Fruit fly (Drosophila melanogaster) whole organism, adult: ENCODE measurements around the gene CG3149.
A peak's percentile ranks its signal among the peaks of the same experiment; 100 is the strongest.

Experiments used
- CG11617 ChIP-seq: fragments of 200-800 bp; sonication (Bioruptor generic); optimal IDR thresholded peaks from 2 replicates; lab custom pipeline; 2017; ENCODE audit warnings: mild to moderate bottlenecking, missing biosample characterization, missing genetic modification reagents, missing genetic modification characterization
- CG12768 ChIP-seq: fragments of 200-800 bp; sonication (Bioruptor generic); optimal IDR thresholded peaks from 2 replicates; lab custom pipeline; 2017; ENCODE audit warnings: missing biosample characterization, missing genetic modification characterization, mild to moderate bottlenecking, moderate library complexity, missing genetic modification reagents
- CG14711 ChIP-seq: fragments of 200-800 bp; sonication (Bioruptor generic); optimal IDR thresholded peaks from 2 replicates; lab custom pipeline; 2018; ENCODE audit warnings: missing biosample characterization, mild to moderate bottlenecking, missing genetic modification characterization, moderate library complexity
- CG1620 ChIP-seq: fragments of 200-800 bp; sonication (Bioruptor generic); optimal IDR thresholded peaks from 2 replicates; lab custom pipeline; 2016; ENCODE audit warnings: missing biosample characterization, missing genetic modification characterization
- CG33017 ChIP-seq: fragments of 200-800 bp; sonication (Bioruptor generic); optimal IDR thresholded peaks from 2 replicates; lab custom pipeline; 2018; ENCODE audit warnings: missing biosample characterization, mild to moderate bottlenecking, missing genetic modification characterization, moderate library complexity
- CG5204 ChIP-seq: fragments of 200-800 bp; sonication (Bioruptor generic); optimal IDR thresholded peaks from 2 replicates; lab custom pipeline; 2016; ENCODE audit warnings: missing biosample characterization, missing genetic modification characterization
- CG7045 ChIP-seq: fragments of 200-800 bp; sonication (Bioruptor generic); optimal IDR thresholded peaks from 2 replicates; lab custom pipeline; 2017; ENCODE audit warnings: missing biosample characterization, mild to moderate bottlenecking, missing genetic modification characterization
- CG7101 ChIP-seq: fragments of 200-800 bp; sonication (Bioruptor generic); optimal IDR thresholded peaks from 2 replicates; lab custom pipeline; 2018; ENCODE audit warnings: missing biosample characterization, mild to moderate bottlenecking, missing genetic modification characterization, moderate library complexity
- Clk ChIP-seq: fragments of 200-800 bp; sonication (Bioruptor generic); optimal IDR thresholded peaks from 2 replicates; lab custom pipeline; 2017; ENCODE audit warnings: missing biosample characterization, missing genetic modification characterization
- Crg-1 ChIP-seq: fragments of 200-800 bp; sonication (Bioruptor generic); optimal IDR thresholded peaks from 2 replicates; lab custom pipeline; 2016; ENCODE audit warnings: missing biosample characterization, missing genetic modification characterization
- Hr96 ChIP-seq: fragments of 200-800 bp; sonication (Bioruptor generic); optimal IDR thresholded peaks from 2 replicates; lab custom pipeline; 2016; ENCODE audit warnings: missing biosample characterization, missing genetic modification characterization
- Mnt ChIP-seq: fragments of 200-800 bp; sonication (Bioruptor generic); optimal IDR thresholded peaks from 2 replicates; lab custom pipeline; 2016; ENCODE audit warnings: missing biosample characterization, mild to moderate bottlenecking, missing genetic modification characterization
- bab1 ChIP-seq: fragments of 200-800 bp; sonication (Bioruptor generic); optimal IDR thresholded peaks from 3 replicates; lab custom pipeline; 2019; ENCODE audit warnings: missing biosample characterization, mild to moderate bottlenecking, missing genetic modification characterization, moderate library complexity
- cic ChIP-seq: fragments of 200-800 bp; sonication (Bioruptor generic); optimal IDR thresholded peaks from 2 replicates; lab custom pipeline; 2017; ENCODE audit warnings: missing biosample characterization, mild to moderate bottlenecking, missing genetic modification characterization, moderate library complexity
- cnc ChIP-seq, 2 experiments: fragments of >200 bp; optimal IDR thresholded peaks; 2 replicates each; lab custom pipeline; 2017
- kay ChIP-seq: fragments of 200-800 bp; sonication (Bioruptor generic); peaks from one replicate; lab custom pipeline; 2016; ENCODE audit warnings: missing biosample characterization, missing genetic modification characterization, borderline replicate concordance
- ovo ChIP-seq: fragments of 200-800 bp; sonication (Bioruptor generic); optimal IDR thresholded peaks from 2 replicates; lab custom pipeline; 2016; ENCODE audit warnings: missing biosample characterization, missing genetic modification characterization
- pad ChIP-seq: fragments of 200-800 bp; sonication (Bioruptor generic); optimal IDR thresholded peaks from 3 replicates; lab custom pipeline; 2017; ENCODE audit warnings: missing biosample characterization, missing genetic modification characterization, mild to moderate bottlenecking, moderate library complexity, missing genetic modification reagents
- tj ChIP-seq: fragments of 200-800 bp; sonication (Bioruptor generic); optimal IDR thresholded peaks from 3 replicates; lab custom pipeline; 2017; ENCODE audit warnings: missing biosample characterization, mild to moderate bottlenecking, missing genetic modification characterization, moderate library complexity
- toe ChIP-seq: fragments of 200-800 bp; sonication (Bioruptor generic); optimal IDR thresholded peaks from 2 replicates; lab custom pipeline; 2016; ENCODE audit warnings: missing biosample characterization, missing genetic modification characterization

CG3149 gene

dm6 chrX:5676855-5677254 lies 18.1 kb downstream of the CG3149 start:
- TF ChIP-seq CG33017 (tag; lab: Kevin White, UChicago): no peak
- TF ChIP-seq Clk (GFP tag; lab: Kevin White, UChicago): no peak

- TF ChIP-seq CG1620: peak; percentile 49
- TF ChIP-seq pad (GFP tag; lab: Kevin White, UChicago): peak; percentile 55
- peak; percentile 78 for TF ChIP-seq Crg-1 (GFP tag; lab: Kevin White, UChicago)
- no peak for TF ChIP-seq cic (GFP tag; lab: Kevin White, UChicago)
- TF ChIP-seq Mnt: peak; percentile 96
- TF ChIP-seq cnc (optimal IDR thresholded peaks at IDR 0.05; lab: Kevin White, UChicago): no peak
- TF ChIP-seq CG12768 (GFP tag; lab: Kevin White, UChicago): peak; percentile 34
- TF ChIP-seq CG11617 (GFP tag; lab: Kevin White, UChicago): peak; percentile 76
- TF ChIP-seq kay (GFP tag; lab: Kevin White, UChicago): no peak
- no peak for TF ChIP-seq Clk (GFP tag; lab: Kevin White, UChicago)
- peak; percentile 53 for TF ChIP-seq tj (GFP tag; lab: Kevin White, UChicago)
- no peak for TF ChIP-seq CG5204 (GFP tag; lab: Kevin White, UChicago)
- peak; percentile 84 for TF ChIP-seq bab1
- TF ChIP-seq CG14711 (tag; lab: Kevin White, UChicago): peak; percentile 40
- TF ChIP-seq CG7101 (tag; lab: Kevin White, UChicago): peak; percentile 71
- TF ChIP-seq Hr96 (GFP tag; lab: Kevin White, UChicago): peak; percentile 83
- TF ChIP-seq ovo (GFP tag; lab: Kevin White, UChicago): peak; percentile 45
- peak; percentile 21 for TF ChIP-seq toe (GFP tag; lab: Kevin White, UChicago)
- no peak for TF ChIP-seq CG7045 (GFP tag; lab: Kevin White, UChicago)
- TF ChIP-seq CG33017 (tag; lab: Kevin White, UChicago): no peak
Measured at dm6 chrX:5672243-5673051, 22.6 kb downstream of the CG3149 start, which contains the start of gene RpL35. TSS of gene RpL35 (plus strand) at chrX:5672401.

- TF ChIP-seq tj (GFP tag; lab: Kevin White, UChicago) (no peak), cic (GFP tag; lab: Kevin White, UChicago) (no peak), CG1620 (peak; percentile 60), Clk (GFP tag; lab: Kevin White, UChicago) (no peak), bab1 (peak; percentile 16), CG5204 (GFP tag; lab: Kevin White, UChicago) (no peak), ovo (GFP tag; lab: Kevin White, UChicago) (peak; percentile 23), CG7045 (GFP tag; lab: Kevin White, UChicago) (no peak), pad (GFP tag; lab: Kevin White, UChicago) (no peak), cnc (optimal IDR thresholded peaks at IDR 0.05; lab: Kevin White, UChicago) (no peak), CG7101 (tag; lab: Kevin White, UChicago) (peak; percentile 13), CG12768 (GFP tag; lab: Kevin White, UChicago) (peak; percentile 62), Mnt (peak; percentile 72), Crg-1 (GFP tag; lab: Kevin White, UChicago) (peak; percentile 1), CG11617 (GFP tag; lab: Kevin White, UChicago) (no peak), toe (GFP tag; lab: Kevin White, UChicago) (peak; percentile 63)
Measured at dm6 chrX:5671537-5672029, 23.4 kb downstream of the CG3149 start, which contains the start of gene Rab18. TSS of gene Rab18 (minus strand) at chrX:5671812.

dm6 chrX:5665902-5666301 lies 29.1 kb downstream of the CG3149 start, which contains the start of the genes Sirt4 and CG4119:
TSS of gene Sirt4 (minus strand) at chrX:5665940.
TSS of gene CG4119 (plus strand) at chrX:5666052.
- TF ChIP-seq CG5204 (GFP tag; lab: Kevin White, UChicago) (no peak), CG11617 (GFP tag; lab: Kevin White, UChicago) (no peak), toe (GFP tag; lab: Kevin White, UChicago) (peak; percentile 7), cic (GFP tag; lab: Kevin White, UChicago) (peak; percentile 34), Crg-1 (GFP tag; lab: Kevin White, UChicago) (peak; percentile 59), CG7101 (tag; lab: Kevin White, UChicago) (peak; percentile 2), pad (GFP tag; lab: Kevin White, UChicago) (peak; percentile 27), CG33017 (tag; lab: Kevin White, UChicago) (no peak), bab1 (peak; percentile 65), CG14711 (tag; lab: Kevin White, UChicago) (peak; percentile 15), Hr96 (GFP tag; lab: Kevin White, UChicago) (no peak), CG1620 (peak; percentile 44), kay (GFP tag; lab: Kevin White, UChicago) (no peak), Mnt (peak; percentile 68), tj (GFP tag; lab: Kevin White, UChicago) (peak; percentile 62)

dm6 chrX:5664222-5664621 lies 30.8 kb downstream of the CG3149 start:
- no peak for TF ChIP-seq bab1
- TF ChIP-seq CG12768 (GFP tag; lab: Kevin White, UChicago): no peak
- no peak for TF ChIP-seq CG11617 (GFP tag; lab: Kevin White, UChicago)
- peak; percentile 4 for TF ChIP-seq pad (GFP tag; lab: Kevin White, UChicago)
- peak; percentile 33 for TF ChIP-seq Mnt
- TF ChIP-seq cnc (optimal IDR thresholded peaks at IDR 0.05; lab: Kevin White, UChicago): no peak
- TF ChIP-seq CG7045 (GFP tag; lab: Kevin White, UChicago): no peak
